Worm (Caenorhabditis elegans): ENCODE measurements around the gene lys-8.
A peak's percentile ranks its signal among the peaks of the same experiment; 100 is the strongest.

lys-8 gene

ce11 chrII:5593377-5593932 lies 7.5 kb downstream of the lys-8 start, which contains the start of gene cdc-14 (continued):
- peak; percentile 84 for TF ChIP-seq mep-1 (tag; optimal IDR thresholded peaks at IDR 0.05)
- TF ChIP-seq nhr-77 (tag; optimal IDR thresholded peaks at IDR 0.05), result peak; percentile 59
- peak; percentile 88 for TF ChIP-seq C16A3.4 (tag; optimal IDR thresholded peaks at IDR 0.05)
- TF ChIP-seq elt-3 (tag; optimal IDR thresholded peaks at IDR 0.05), result peak in 2 of 6 experiments; percentile 39 to 73
- peak; percentile 72 for TF ChIP-seq lin-13 (GFP tag; optimal IDR thresholded peaks at IDR 0.05)
- peak; percentile 42 for TF ChIP-seq sup-37 (GFP tag; optimal IDR thresholded peaks at IDR 0.05)
- TF ChIP-seq lin-35 (GFP tag; optimal IDR thresholded peaks at IDR 0.05), result peak; percentile 70 to 86
- TF ChIP-seq ceh-82 (tag; optimal IDR thresholded peaks at IDR 0.05), result peak in 1 of 3 experiments; percentile 36
- TF ChIP-seq lin-15B (tag; optimal IDR thresholded peaks at IDR 0.05), result peak; percentile 71
- TF ChIP-seq unc-130 (tag; optimal IDR thresholded peaks at IDR 0.05), result peak; percentile 87
- TF ChIP-seq nhr-85 (tag), result peak; percentile 90
- no peak for TF ChIP-seq egl-27 (tag; optimal IDR thresholded peaks at IDR 0.05)
- TF ChIP-seq nhr-11 (tag; optimal IDR thresholded peaks at IDR 0.05), result no peak
- peak; percentile 63 for TF ChIP-seq skn-1 (tag; optimal IDR thresholded peaks at IDR 0.05)
- peak; percentile 64 for TF ChIP-seq nhr-90 (tag; optimal IDR thresholded peaks at IDR 0.05; ENCODE audit: poor library complexity)
- TF ChIP-seq grh-1 (GFP tag; IDR thresholded peaks at IDR 0.05), result 0 out of 2 replicates have a peak, but pooled peaks have one; percentile 8
- peak; percentile 64 for TF ChIP-seq ztf-4 (tag; optimal IDR thresholded peaks at IDR 0.05)
- no peak for TF ChIP-seq unc-86 (tag; optimal IDR thresholded peaks at IDR 0.05)
- TF ChIP-seq fkh-8 (tag; optimal IDR thresholded peaks at IDR 0.05), result no peak
- peak; percentile 48 for TF ChIP-seq ama-1 (optimal IDR thresholded peaks at IDR 0.05)
- TF ChIP-seq lin-14 (GFP tag; optimal IDR thresholded peaks at IDR 0.05), result peak; percentile 96
- no peak for TF ChIP-seq zip-4 (GFP tag; optimal IDR thresholded peaks at IDR 0.05)
- peak; percentile 76 for TF ChIP-seq swsn-7 (tag; optimal IDR thresholded peaks at IDR 0.05)
- TF ChIP-seq ceh-63 (GFP tag; optimal IDR thresholded peaks at IDR 0.05), result no peak
- TF ChIP-seq tbx-2 (tag; optimal IDR thresholded peaks at IDR 0.05), result peak; percentile 79
- no peak for TF ChIP-seq irx-1 (tag; optimal IDR thresholded peaks at IDR 0.05)
- peak; percentile 74 to 76 for TF ChIP-seq efl-1 (optimal IDR thresholded peaks at IDR 0.05)
- peak; percentile 65 to 94 for TF ChIP-seq efl-1 (GFP tag; optimal IDR thresholded peaks at IDR 0.05 in 1 of 2)
- TF ChIP-seq vab-15 (tag; optimal IDR thresholded peaks at IDR 0.05), result peak; percentile 56
- TF ChIP-seq nhr-19 (GFP tag; conservative IDR thresholded peaks at IDR 0.05), result peak; percentile 76
- peak; percentile 33 for TF ChIP-seq elt-2 (tag; optimal IDR thresholded peaks at IDR 0.05)
- TF ChIP-seq mdl-1 (tag; optimal IDR thresholded peaks at IDR 0.05), result peak in 1 of 2 experiments; percentile 87
- peak; percentile 37 for TF ChIP-seq isw-1 (GFP tag; IDR thresholded peaks at IDR 0.05)
- TF ChIP-seq fos-1 (tag; optimal IDR thresholded peaks at IDR 0.05), result peak; percentile 28
- TF ChIP-seq nhr-237 (tag; optimal IDR thresholded peaks at IDR 0.05), result peak; percentile 18
- no peak for TF ChIP-seq hpl-2 (GFP tag; optimal IDR thresholded peaks at IDR 0.05)
- TF ChIP-seq aha-1 (tag; optimal IDR thresholded peaks at IDR 0.05), result no peak
- peak; percentile 92 for TF ChIP-seq snu-23 (GFP tag; optimal IDR thresholded peaks at IDR 0.05)
- TF ChIP-seq sptf-1 (tag; optimal IDR thresholded peaks at IDR 0.05), result no peak

- TF ChIP-seq egl-27 (tag; optimal IDR thresholded peaks at IDR 0.05) (no peak), aly-2 (tag; optimal IDR thresholded peaks at IDR 0.05) (no peak), lsy-2 (tag; optimal IDR thresholded peaks at IDR 0.05) (peak; percentile 5 to 82), C34B4.2 (tag; optimal IDR thresholded peaks at IDR 0.05) (no peak), ceh-8 (GFP tag; optimal IDR thresholded peaks at IDR 0.05) (no peak), sptf-1 (tag; optimal IDR thresholded peaks at IDR 0.05) (no peak), mef-2 (tag; optimal IDR thresholded peaks at IDR 0.05) (no peak), mdl-1 (tag; optimal IDR thresholded peaks at IDR 0.05) (no peak), nhr-71 (tag; optimal IDR thresholded peaks at IDR 0.05) (peak; percentile 61), nhr-28 (tag; optimal IDR thresholded peaks at IDR 0.05) (no peak), fkh-10 (GFP tag; optimal IDR thresholded peaks at IDR 0.05) (no peak), unc-86 (tag; optimal IDR thresholded peaks at IDR 0.05) (no peak), ces-1 (GFP tag; optimal IDR thresholded peaks at IDR 0.05) (no peak), nhr-20 (tag; optimal IDR thresholded peaks at IDR 0.05) (peak; percentile 43), nhr-11 (tag; optimal IDR thresholded peaks at IDR 0.05) (no peak), ceh-82 (tag; optimal IDR thresholded peaks at IDR 0.05) (peak in 2 of 3 experiments; percentile 1), mab-9 (GFP tag; IDR thresholded peaks at IDR 0.05) (no peak), swsn-7 (tag; optimal IDR thresholded peaks at IDR 0.05) (no peak), ztf-4 (tag; optimal IDR thresholded peaks at IDR 0.05) (no peak), grh-1 (GFP tag; IDR thresholded peaks at IDR 0.05) (no peak), efl-3 (GFP tag; optimal IDR thresholded peaks at IDR 0.05) (no peak), nhr-84 (tag; optimal IDR thresholded peaks at IDR 0.05) (no peak), ceh-63 (GFP tag; optimal IDR thresholded peaks at IDR 0.05) (no peak)
Observed at ce11 chrII:5594210-5594764, 8.3 kb downstream of the lys-8 start, which contains the start of gene ttc-4. ttc-4 (plus strand) TSS chrII:5594714.
